Worm (Caenorhabditis elegans) whole organism, midembryonic: ENCODE data around the gene H03E18.1.
A peak's percentile ranks its signal among the peaks of the same experiment; 100 is the strongest.

Experiments
- T22C8.4 ChIP-seq: fragments of 200-800 bp; sonication (Bioruptor generic); IDR thresholded peaks from 2 replicates; pipeline ENCODE4 v1.3.6; 2022; ENCODE audit warnings: missing genetic modification characterization, missing compliant biosample characterization
- cog-1 ChIP-seq: sonication (generic microtip); optimal IDR thresholded peaks from 2 replicates; lab custom pipeline; 2016; ENCODE audit warnings: missing genetic modification characterization, missing compliant biosample characterization
- flt-1 ChIP-seq: fragments of 200-800 bp; sonication (Bioruptor generic); IDR thresholded peaks from 2 replicates; pipeline ENCODE4 v1.3.6; 2022; ENCODE audit warnings: missing genetic modification characterization, missing compliant biosample characterization
- klf-2 ChIP-seq: fragments of 200-800 bp; sonication (Bioruptor generic); conservative IDR thresholded peaks from 2 replicates; pipeline ENCODE4 v1.3.6; 2022; ENCODE audit warnings: missing genetic modification reagents, missing genetic modification characterization, missing compliant biosample characterization
- ref-1 ChIP-seq: fragments of 200-800 bp; sonication (Bioruptor generic); conservative IDR thresholded peaks from 2 replicates; pipeline ENCODE4 v1.3.6; 2022; ENCODE audit warnings: missing genetic modification reagents, missing genetic modification characterization, missing compliant biosample characterization
- ztf-23 ChIP-seq: fragments of 200-800 bp; sonication (Bioruptor generic); IDR thresholded peaks from 2 replicates; pipeline ENCODE4 v1.3.6; 2022; ENCODE audit warnings: missing genetic modification reagents, missing genetic modification characterization, missing compliant biosample characterization
- ztf-29 ChIP-seq: fragments of 200-800 bp; sonication (Bioruptor generic); IDR thresholded peaks from 2 replicates; pipeline ENCODE4 v1.3.6; 2022; ENCODE audit warnings: missing genetic modification reagents, missing genetic modification characterization, missing compliant biosample characterization

DNA sequence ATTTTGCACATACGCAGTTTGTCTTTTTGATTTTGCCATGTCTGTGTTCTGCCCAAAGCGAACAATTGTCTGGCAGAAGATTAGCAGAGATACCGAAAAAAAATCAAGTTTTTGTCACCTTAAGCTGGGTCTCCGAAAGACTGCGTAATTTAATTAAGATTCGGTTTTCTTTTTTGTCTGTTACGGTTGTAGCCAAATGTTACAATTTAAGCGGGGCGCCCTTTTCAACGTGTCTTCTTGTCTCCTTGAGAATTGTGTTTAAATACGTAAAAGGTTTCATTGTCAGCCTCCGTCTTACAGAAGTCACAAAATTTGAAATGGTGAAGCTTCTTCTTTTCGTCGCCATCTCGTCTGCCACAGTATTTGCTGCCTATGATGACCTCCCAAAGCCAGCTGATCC lies 8.0 kb upstream of the H03E18.1 start, which contains the start of gene grd-14:
- TF ChIP-seq klf-2 (GFP tag; lab: Robert Waterston, UW) (no peak), flt-1 (GFP tag; lab: Robert Waterston, UW) (no peak), cog-1 (tag; lab: Kevin White, UChicago) (no peak), T22C8.4 (GFP tag; lab: Robert Waterston, UW) (no peak), ztf-23 (GFP tag; lab: Robert Waterston, UW) (0 out of 2 replicates have a peak, but pooled peaks have one; percentile 9), ref-1 (GFP tag; lab: Robert Waterston, UW) (no peak), ztf-29 (GFP tag; lab: Robert Waterston, UW) (no peak)
